Fruit fly (Drosophila melanogaster) whole organism: ENCODE data around the gene Ldsdh1.

Experiments used
- CG8478 ChIP-seq: fragments of >200 bp; optimal IDR thresholded peaks from 2 replicates; lab custom pipeline; 2018; ENCODE audit warnings: inconsistent platforms
- Dll ChIP-seq: fragments of >200 bp; optimal IDR thresholded peaks from 2 replicates; lab custom pipeline; 2017
- EcR ChIP-seq, 2 experiments: fragments of >200 bp; optimal IDR thresholded peaks; 2 replicates each; lab custom pipeline; 2017; ENCODE audit warnings: missing biosample characterization in 2 of 2, missing genetic modification characterization in 2 of 2, missing genetic modification reagents in 2 of 2
- pan ChIP-seq: fragments of >200 bp; optimal IDR thresholded peaks from 2 replicates; lab custom pipeline; 2017
- psq ChIP-seq: fragments of >200 bp; optimal IDR thresholded peaks from 2 replicates; lab custom pipeline; 2017
- usp ChIP-seq: fragments of >200 bp; optimal IDR thresholded peaks from 2 replicates; lab custom pipeline; 2017; ENCODE audit warnings: missing biosample characterization, missing genetic modification characterization, mixed read lengths

DNA sequence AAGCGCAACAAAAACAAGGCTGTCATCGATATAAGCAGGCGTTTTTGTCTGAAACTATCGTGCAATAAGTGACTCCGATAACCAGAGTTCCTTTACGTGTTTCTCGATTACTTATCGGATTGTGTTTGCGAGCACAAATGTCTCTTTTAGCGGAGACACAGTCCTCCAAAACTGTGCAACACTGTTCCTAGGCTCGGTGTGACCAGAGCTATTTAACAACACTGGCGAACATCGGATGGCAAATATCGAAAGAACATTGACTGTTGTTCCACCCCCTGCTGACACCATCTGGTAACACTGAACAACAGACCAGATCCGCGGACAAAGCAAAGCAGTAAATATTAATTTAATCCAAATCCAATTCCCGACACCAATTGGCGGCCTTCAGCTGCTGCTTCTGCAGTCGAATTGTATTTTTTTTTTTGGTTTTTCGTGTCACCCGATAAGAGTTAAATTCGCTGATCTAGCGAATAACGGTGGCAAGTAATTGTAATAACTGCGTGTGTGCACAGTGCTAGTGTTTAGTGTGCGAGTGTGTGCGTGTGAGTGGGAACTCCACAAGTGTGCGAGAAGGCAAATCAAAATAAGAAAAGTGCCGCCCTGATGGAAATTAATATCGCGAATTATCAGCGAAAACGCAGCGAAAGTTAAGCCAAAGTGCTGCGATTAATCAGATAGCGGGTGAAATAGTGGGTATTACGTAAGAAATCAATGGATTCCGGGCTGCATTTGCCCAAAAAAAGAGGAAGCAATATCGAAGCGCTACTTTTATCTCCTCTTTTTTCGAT is 19.8 kb downstream of the Ldsdh1 start, which contains the start of gene mys:
- no peak for TF ChIP-seq psq (lab: Kevin White, UChicago)
- TF ChIP-seq Dll (lab: Kevin White, UChicago): no peak
- TF ChIP-seq pan: no peak
- no peak for TF ChIP-seq EcR (GFP tag; optimal IDR thresholded peaks at IDR 0.05; lab: Kevin White, UChicago)
- TF ChIP-seq CG8478 (lab: Kevin White, UChicago): no peak
- no peak for TF ChIP-seq usp (GFP tag; lab: Kevin White, UChicago)
